Worm (Caenorhabditis elegans): ENCODE data around the gene dct-16.

DNA sequence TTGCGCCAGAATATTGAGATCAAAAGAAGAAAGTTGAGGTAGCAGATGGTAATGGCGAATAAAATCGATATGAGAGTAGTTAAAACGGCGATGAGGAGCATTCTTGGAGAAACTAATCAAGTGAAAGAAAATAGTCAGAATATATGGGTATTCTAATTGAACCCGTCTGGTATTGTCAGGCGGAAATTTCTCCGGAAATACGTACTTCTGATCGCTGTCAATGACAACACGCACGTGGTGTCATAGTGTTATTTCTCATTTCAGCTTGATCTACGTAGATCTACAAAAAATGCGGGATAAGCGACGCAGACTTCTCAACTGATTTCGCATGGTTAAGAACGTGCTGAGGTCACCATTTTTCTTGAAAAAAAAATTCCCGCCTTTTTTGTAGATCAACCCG lies 6.5 kb downstream of the dct-16 start, which contains the start of gene srbc-79:
- no peak for TF ChIP-seq flt-1 (GFP tag; IDR thresholded peaks at IDR 0.05)
- no peak for TF ChIP-seq tab-1 (GFP tag; IDR thresholded peaks at IDR 0.05)
- no peak for TF ChIP-seq klf-2 (GFP tag; conservative IDR thresholded peaks at IDR 0.05)
- TF ChIP-seq ztf-23 (GFP tag; IDR thresholded peaks at IDR 0.05) = no peak
- TF ChIP-seq med-1 (GFP tag; optimal IDR thresholded peaks at IDR 0.05; ENCODE audit: insufficient read depth) = no peak
- no peak for TF ChIP-seq T22C8.4 (GFP tag; IDR thresholded peaks at IDR 0.05)
- no peak for TF ChIP-seq ref-1 (GFP tag; conservative IDR thresholded peaks at IDR 0.05)
- no peak for TF ChIP-seq ztf-29 (GFP tag; IDR thresholded peaks at IDR 0.05)
